Fruit fly (Drosophila melanogaster): ENCODE measurements around the gene Tim9a.
A peak's percentile ranks its signal among the peaks of the same experiment; 100 is the strongest.

The Tim9a gene

DNA sequence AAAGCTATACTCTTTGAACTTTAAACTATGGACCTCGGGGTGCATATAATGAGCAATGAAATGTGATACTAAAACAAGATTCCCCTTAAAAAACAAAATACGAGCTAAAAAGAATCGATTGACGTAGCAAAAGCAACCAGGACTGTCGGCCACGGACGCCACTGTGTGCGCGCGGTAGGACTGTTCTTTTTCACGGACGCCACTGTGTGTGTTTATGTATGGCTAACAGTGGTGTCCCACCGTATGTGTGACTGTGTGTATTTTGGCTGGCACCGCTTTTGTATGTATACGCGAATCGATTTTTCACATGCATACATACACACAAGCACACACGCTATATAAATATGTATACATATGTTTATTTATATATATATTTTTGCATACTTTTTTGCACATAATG is 1.2 kb upstream of the Tim9a start (continued):
- TF ChIP-seq CG17328 (GFP tag; IDR thresholded peaks at IDR 0.05) (peak; percentile 52; the same call in 1 of the 2 replicates), CG12071 (GFP tag; optimal IDR thresholded peaks at IDR 0.05) (peak; percentile 35), Ssrp (tag; optimal IDR thresholded peaks at IDR 0.05) (no peak), fd102C (GFP tag; optimal IDR thresholded peaks at IDR 0.05) (no peak), Drgx (GFP tag; IDR thresholded peaks at IDR 0.05) (peak; percentile 66), CG34376 (GFP tag; optimal IDR thresholded peaks at IDR 0.05) (peak; percentile 18), slp2 (GFP tag; optimal IDR thresholded peaks at IDR 0.05) (peak; percentile 35), Dbx (GFP tag; IDR thresholded peaks at IDR 0.05) (peak; percentile 67; the same call in 1 of the 3 replicates), scrt (GFP tag; optimal IDR thresholded peaks at IDR 0.05) (no peak), Ptx1 (GFP tag; IDR thresholded peaks at IDR 0.05) (peak; percentile 59), lbe (GFP tag; optimal IDR thresholded peaks at IDR 0.05) (peak; percentile 35), CG14050 (GFP tag; IDR thresholded peaks at IDR 0.05) (peak; percentile 40; the same call in 1 of the 3 replicates), bbx (GFP tag; IDR thresholded peaks at IDR 0.05; ENCODE audit: partially characterized antibody) (peak; percentile 56), bowl (GFP tag; IDR thresholded peaks at IDR 0.05) (no peak), ranshi (GFP tag; IDR thresholded peaks at IDR 0.05) (0 out of 2 replicates have a peak, but pooled peaks have one; percentile 29), Tbp (GFP tag; optimal IDR thresholded peaks at IDR 0.05) (no peak), org-1 (GFP tag; optimal IDR thresholded peaks at IDR 0.05) (no peak), vvl (GFP tag; IDR thresholded peaks at IDR 0.05) (peak; percentile 61), Eip74EF (GFP tag; optimal IDR thresholded peaks at IDR 0.05) (no peak), CG8290 (GFP tag; optimal IDR thresholded peaks at IDR 0.05) (no peak), CG8290 (tag; optimal IDR thresholded peaks at IDR 0.05) (peak in 1 of 2 experiments; percentile 88), CG13424 (tag; optimal IDR thresholded peaks at IDR 0.05) (peak; percentile 19), phol (tag; optimal IDR thresholded peaks at IDR 0.05) (no peak), E2f2 (GFP tag; IDR thresholded peaks at IDR 0.05) (peak; percentile 42), Lpt (GFP tag; optimal IDR thresholded peaks at IDR 0.05) (no peak), CG8765 (GFP tag; IDR thresholded peaks at IDR 0.05) (no peak), CHES-1-like (GFP tag; optimal IDR thresholded peaks at IDR 0.05) (peak; percentile 56), fd3F (GFP tag; optimal IDR thresholded peaks at IDR 0.05) (no peak), en (GFP tag; optimal IDR thresholded peaks at IDR 0.05) (no peak), CG13894 (tag; optimal IDR thresholded peaks at IDR 0.05) (peak; percentile 48), wor (GFP tag; IDR thresholded peaks at IDR 0.05) (no peak), ci (GFP tag; IDR thresholded peaks at IDR 0.05) (peak; percentile 66), Hr78 (GFP tag; optimal IDR thresholded peaks at IDR 0.05) (no peak), Hsf (GFP tag; optimal IDR thresholded peaks at IDR 0.05) (peak; percentile 57), so (GFP tag; IDR thresholded peaks at IDR 0.05) (no peak), Usf (GFP tag; optimal IDR thresholded peaks at IDR 0.05) (no peak), aop (GFP tag; IDR thresholded peaks at IDR 0.05) (no peak), Lhr (GFP tag; optimal IDR thresholded peaks at IDR 0.05) (no peak), B-H1 (GFP tag; IDR thresholded peaks at IDR 0.05) (no peak; the same call in 2 of the 3 replicates), Doc2 (GFP tag; IDR thresholded peaks at IDR 0.05) (no peak), CG32767 (GFP tag; IDR thresholded peaks at IDR 0.05) (peak; percentile 98), lola (GFP tag; optimal IDR thresholded peaks at IDR 0.05) (no peak), crc (GFP tag; optimal IDR thresholded peaks at IDR 0.05) (no peak), pb (GFP tag; optimal IDR thresholded peaks at IDR 0.05) (peak; percentile 37), HLH54F (GFP tag; optimal IDR thresholded peaks at IDR 0.05) (peak; percentile 63), CG12942 (GFP tag; optimal IDR thresholded peaks at IDR 0.05) (peak; percentile 26), vnd (GFP tag; IDR thresholded peaks at IDR 0.05; ENCODE audit: partially characterized antibody) (no peak), CG32772 (GFP tag; IDR thresholded peaks at IDR 0.05) (peak; percentile 38; the same call in 1 of the 2 replicates), Oaz (GFP tag; IDR thresholded peaks at IDR 0.05) (no peak), CG8089 (GFP tag; optimal IDR thresholded peaks at IDR 0.05) (peak; percentile 12), B-H2 (GFP tag; optimal IDR thresholded peaks at IDR 0.05) (peak; percentile 40), CG11696 (GFP tag; IDR thresholded peaks at IDR 0.05) (no peak)
